Fruit fly (Drosophila melanogaster) whole organism, embryonic: Measurements from ENCODE around the gene Cyp1.

Experiments
- Asciz ChIP-seq: fragments of 200-800 bp; sonication (Bioruptor generic); optimal IDR thresholded peaks from 2 replicates; lab custom pipeline; 2017; ENCODE audit warnings: missing biosample characterization, mild to moderate bottlenecking, missing genetic modification characterization, missing genetic modification reagents
- CG1024 ChIP-seq: fragments of 200-800 bp; sonication (Bioruptor generic); IDR thresholded peaks from 2 replicates; pipeline ENCODE4 v1.3.6; 2022; ENCODE audit warnings: missing biosample characterization, missing genetic modification characterization
- CG10959 ChIP-seq: fragments of 200-800 bp; sonication (Bioruptor generic); IDR thresholded peaks from 2 replicates; pipeline ENCODE4 v1.3.6; 2022; ENCODE audit warnings: missing biosample characterization, missing genetic modification characterization
- CG11398 ChIP-seq: fragments of 200-800 bp; sonication (Bioruptor generic); optimal IDR thresholded peaks from 2 replicates; lab custom pipeline; 2016; ENCODE audit warnings: missing biosample characterization, missing genetic modification characterization
- CG12104 ChIP-seq: fragments of 200-800 bp; sonication (Bioruptor generic); optimal IDR thresholded peaks from 3 replicates; lab custom pipeline; 2016; ENCODE audit warnings: missing biosample characterization, missing genetic modification characterization
- CG13123 ChIP-seq: fragments of 200-800 bp; sonication (Bioruptor generic); optimal IDR thresholded peaks from 2 replicates; lab custom pipeline; 2016; ENCODE audit warnings: missing biosample characterization, missing genetic modification characterization
- CG14667 ChIP-seq: fragments of 200-800 bp; sonication (Bioruptor generic); IDR thresholded peaks from 2 replicates; pipeline ENCODE4 v1.3.6; 2022; ENCODE audit warnings: missing biosample characterization, missing genetic modification characterization
- CG14710 ChIP-seq: fragments of 200-800 bp; sonication (Bioruptor generic); optimal IDR thresholded peaks from 3 replicates; lab custom pipeline; 2019; ENCODE audit warnings: missing biosample characterization, mild to moderate bottlenecking, missing genetic modification characterization, moderate library complexity
- CG17829 ChIP-seq: fragments of 200-800 bp; optimal IDR thresholded peaks from 2 replicates; lab custom pipeline; 2019; ENCODE audit warnings: missing biosample characterization, mild to moderate bottlenecking, missing genetic modification characterization, moderate library complexity
- CG2678 ChIP-seq: fragments of 200-800 bp; sonication (Bioruptor generic); optimal IDR thresholded peaks from 3 replicates; lab custom pipeline; 2019; ENCODE audit warnings: missing biosample characterization, mild to moderate bottlenecking, missing genetic modification characterization, moderate library complexity
- CG2889 ChIP-seq: fragments of 200-800 bp; sonication (Bioruptor generic); IDR thresholded peaks from 3 replicates; pipeline ENCODE4 v1.3.6; 2022; ENCODE audit warnings: missing biosample characterization, missing genetic modification characterization
- CG30431 ChIP-seq: fragments of 200-800 bp; sonication (Bioruptor generic); optimal IDR thresholded peaks from 2 replicates; lab custom pipeline; 2017; ENCODE audit warnings: missing biosample characterization, missing genetic modification characterization
- CG4707 ChIP-seq: fragments of 200-800 bp; sonication (Bioruptor generic); optimal IDR thresholded peaks from 2 replicates; lab custom pipeline; 2018; ENCODE audit warnings: missing biosample characterization, mild to moderate bottlenecking, missing genetic modification characterization, moderate library complexity
- CG4854 ChIP-seq: fragments of 200-800 bp; sonication (Bioruptor generic); optimal IDR thresholded peaks from 2 replicates; lab custom pipeline; 2016; ENCODE audit warnings: missing biosample characterization, missing genetic modification characterization, inconsistent platforms
- CG8281 ChIP-seq: fragments of 200-800 bp; sonication (Bioruptor generic); optimal IDR thresholded peaks from 2 replicates; lab custom pipeline; 2018; ENCODE audit warnings: missing biosample characterization, mild to moderate bottlenecking, missing genetic modification characterization, moderate library complexity
- CG8359 ChIP-seq: fragments of 200-800 bp; sonication (Bioruptor generic); optimal IDR thresholded peaks from 2 replicates; lab custom pipeline; 2017; ENCODE audit warnings: missing biosample characterization, mild to moderate bottlenecking, missing genetic modification characterization, borderline replicate concordance
- CG8924 ChIP-seq: fragments of 200-800 bp; optimal IDR thresholded peaks from 3 replicates; lab custom pipeline; 2019; ENCODE audit warnings: missing biosample characterization, mild to moderate bottlenecking, missing genetic modification characterization, moderate library complexity
- CG9797 ChIP-seq: fragments of 200-800 bp; sonication (Bioruptor generic); optimal IDR thresholded peaks from 3 replicates; lab custom pipeline; 2018; ENCODE audit warnings: missing biosample characterization, mild to moderate bottlenecking, missing genetic modification characterization
- D19A ChIP-seq: fragments of 200-800 bp; optimal IDR thresholded peaks from 3 replicates; lab custom pipeline; 2019; ENCODE audit warnings: missing biosample characterization, mild to moderate bottlenecking, missing genetic modification characterization, moderate library complexity
- Fer3 ChIP-seq: fragments of 200-800 bp; sonication (Bioruptor generic); optimal IDR thresholded peaks from 2 replicates; lab custom pipeline; 2018; ENCODE audit warnings: missing biosample characterization, mild to moderate bottlenecking, missing genetic modification characterization, moderate library complexity
- Hand ChIP-seq: fragments of 200-800 bp; sonication (Bioruptor generic); optimal IDR thresholded peaks from 2 replicates; lab custom pipeline; 2017; ENCODE audit warnings: mild to moderate bottlenecking, missing biosample characterization, missing genetic modification reagents, missing genetic modification characterization
- HmgD ChIP-seq: fragments of 200-800 bp; sonication (Bioruptor generic); optimal IDR thresholded peaks from 3 replicates; lab custom pipeline; 2016; ENCODE audit warnings: missing biosample characterization, missing genetic modification characterization
- Hmr ChIP-seq: fragments of 200-800 bp; sonication (Bioruptor generic); optimal IDR thresholded peaks from 3 replicates; lab custom pipeline; 2017; ENCODE audit warnings: mild to moderate bottlenecking, missing biosample characterization, missing genetic modification reagents, missing genetic modification characterization
- MTF-1 ChIP-seq: fragments of 200-800 bp; sonication (Bioruptor generic); optimal IDR thresholded peaks from 2 replicates; lab custom pipeline; 2018; ENCODE audit warnings: missing biosample characterization, mild to moderate bottlenecking, missing genetic modification characterization, borderline replicate concordance
- Mad ChIP-seq: fragments of 200-800 bp; sonication (Bioruptor generic); optimal IDR thresholded peaks from 2 replicates; lab custom pipeline; 2016; ENCODE audit warnings: missing biosample characterization, missing genetic modification characterization
- NK7.1 ChIP-seq: fragments of 200-800 bp; sonication (Bioruptor generic); optimal IDR thresholded peaks from 3 replicates; lab custom pipeline; 2016; ENCODE audit warnings: missing biosample characterization, missing genetic modification characterization
- Neu2 ChIP-seq: fragments of 200-800 bp; sonication (Bioruptor generic); optimal IDR thresholded peaks from 3 replicates; lab custom pipeline; 2016; ENCODE audit warnings: missing biosample characterization, missing genetic modification characterization, borderline replicate concordance
- Nf-YC ChIP-seq: fragments of 200-800 bp; optimal IDR thresholded peaks from 3 replicates; lab custom pipeline; 2019; ENCODE audit warnings: missing biosample characterization, mild to moderate bottlenecking, missing genetic modification characterization, moderate library complexity
- Side ChIP-seq: fragments of 200-800 bp; sonication (Bioruptor generic); optimal IDR thresholded peaks from 2 replicates; lab custom pipeline; 2016; ENCODE audit warnings: missing biosample characterization, missing genetic modification characterization
- Spps ChIP-seq: fragments of 200-800 bp; sonication (Bioruptor generic); optimal IDR thresholded peaks from 2 replicates; lab custom pipeline; 2018; ENCODE audit warnings: missing biosample characterization, mild to moderate bottlenecking, missing genetic modification characterization
- Usf ChIP-seq: fragments of 200-800 bp; sonication (Bioruptor generic); optimal IDR thresholded peaks from 2 replicates; lab custom pipeline; 2017; ENCODE audit warnings: missing genotype, missing biosample characterization, missing genetic modification characterization
- aop ChIP-seq: fragments of 200-800 bp; sonication (Bioruptor generic); IDR thresholded peaks from 2 replicates; pipeline ENCODE4 v1.3.6; 2022; ENCODE audit warnings: missing biosample characterization, missing genetic modification characterization
- ase ChIP-seq: fragments of 200-800 bp; sonication (Bioruptor generic); IDR thresholded peaks from 3 replicates; pipeline ENCODE4 v1.3.6; 2022; ENCODE audit warnings: missing biosample characterization, missing genetic modification characterization
- ato ChIP-seq: fragments of 200-800 bp; sonication (Bioruptor generic); IDR thresholded peaks from 2 replicates; pipeline ENCODE4 v1.3.6; 2022; ENCODE audit warnings: missing biosample characterization, missing genetic modification characterization; ENCODE audit not compliant: partially characterized antibody
- dmrt99B ChIP-seq: fragments of 200-800 bp; sonication (Bioruptor generic); optimal IDR thresholded peaks from 2 replicates; lab custom pipeline; 2018; ENCODE audit warnings: missing biosample characterization, mild to moderate bottlenecking, missing genetic modification characterization, moderate library complexity
- emc ChIP-seq: fragments of 200-800 bp; sonication (Bioruptor generic); optimal IDR thresholded peaks from 2 replicates; lab custom pipeline; 2016; ENCODE audit warnings: missing biosample characterization, missing genetic modification characterization
- fd3F ChIP-seq: fragments of 200-800 bp; sonication (Bioruptor generic); optimal IDR thresholded peaks from 2 replicates; lab custom pipeline; 2018; ENCODE audit warnings: missing biosample characterization, mild to moderate bottlenecking, missing genetic modification characterization, moderate library complexity
- fd96Cb ChIP-seq: fragments of 200-800 bp; sonication (Bioruptor generic); optimal IDR thresholded peaks from 2 replicates; lab custom pipeline; 2018; ENCODE audit warnings: missing biosample characterization, mild to moderate bottlenecking, missing genetic modification characterization, moderate library complexity
- klu ChIP-seq: fragments of 200-800 bp; sonication (Bioruptor generic); IDR thresholded peaks from 2 replicates; pipeline ENCODE4 v1.3.6; 2022; ENCODE audit warnings: missing biosample characterization, missing genetic modification characterization
- lab ChIP-seq: fragments of 200-800 bp; sonication (Bioruptor generic); optimal IDR thresholded peaks from 3 replicates; lab custom pipeline; 2017; ENCODE audit warnings: missing biosample characterization, missing genetic modification characterization, mild to moderate bottlenecking, moderate library complexity, missing genetic modification reagents
- nau ChIP-seq: fragments of 200-800 bp; sonication (Bioruptor generic); optimal IDR thresholded peaks from 3 replicates; lab custom pipeline; 2017; ENCODE audit warnings: missing biosample characterization, mild to moderate bottlenecking, missing genetic modification characterization, missing genetic modification reagents
- odd ChIP-seq: fragments of 200-800 bp; sonication (Bioruptor generic); optimal IDR thresholded peaks from 2 replicates; lab custom pipeline; 2017; ENCODE audit warnings: missing biosample characterization, mild to moderate bottlenecking, missing genetic modification characterization
- org-1 ChIP-seq: fragments of 200-800 bp; sonication (Bioruptor generic); optimal IDR thresholded peaks from 2 replicates; lab custom pipeline; 2017; ENCODE audit warnings: missing biosample characterization, missing genetic modification characterization
- pfk ChIP-seq: fragments of 200-800 bp; sonication (Bioruptor generic); optimal IDR thresholded peaks from 2 replicates; lab custom pipeline; 2018; ENCODE audit warnings: missing biosample characterization, mild to moderate bottlenecking, missing genetic modification characterization, moderate library complexity
- pho ChIP-seq: fragments of 200-800 bp; sonication (Bioruptor generic); optimal IDR thresholded peaks from 2 replicates; lab custom pipeline; 2016; ENCODE audit warnings: missing biosample characterization, missing genetic modification characterization
- row ChIP-seq: fragments of 200-800 bp; sonication (Bioruptor generic); IDR thresholded peaks from 3 replicates; pipeline ENCODE4 v1.3.6; 2022; ENCODE audit warnings: missing biosample characterization, missing genetic modification characterization
- sisA ChIP-seq: fragments of 200-800 bp; sonication (Bioruptor generic); IDR thresholded peaks from 2 replicates; pipeline ENCODE4 v1.3.6; 2022; ENCODE audit warnings: missing biosample characterization, missing genetic modification characterization
- slou ChIP-seq: fragments of 200-800 bp; sonication (Bioruptor generic); optimal IDR thresholded peaks from 3 replicates; lab custom pipeline; 2016; ENCODE audit warnings: missing biosample characterization, missing genetic modification characterization
- unc-4 ChIP-seq: fragments of 200-800 bp; sonication (Bioruptor generic); IDR thresholded peaks from 2 replicates; pipeline ENCODE4 v1.3.6; 2022; ENCODE audit warnings: missing biosample characterization, missing genetic modification characterization; ENCODE audit not compliant: partially characterized antibody
- zfh2 ChIP-seq: fragments of 200-800 bp; sonication (Bioruptor generic); optimal IDR thresholded peaks from 2 replicates; lab custom pipeline; 2016; ENCODE audit warnings: missing biosample characterization, missing genetic modification characterization

The Cyp1 gene

dm6 chrX:16286083-16286666, 34.0 kb downstream of the Cyp1 start, which contains the start of gene UQCR-14 (continued):
- TF ChIP-seq slou (GFP tag; lab: Kevin White, UChicago), result peak; percentile 5
- TF ChIP-seq Spps (tag; lab: Kevin White, UChicago), result no peak
- peak; percentile 38 for TF ChIP-seq CG4854 (GFP tag; lab: Kevin White, UChicago)
- TF ChIP-seq CG14710 (tag; lab: Kevin White, UChicago), result peak; percentile 89
- TF ChIP-seq fd96Cb (tag; lab: Kevin White, UChicago), result no peak
- TF ChIP-seq CG1024 (GFP tag; lab: Robert Waterston, UW), result no peak
- no peak for TF ChIP-seq Usf (GFP tag; lab: Kevin White, UChicago)
- no peak for TF ChIP-seq dmrt99B (tag; lab: Kevin White, UChicago)
- TF ChIP-seq org-1, result no peak
- TF ChIP-seq D19A (tag; lab: Kevin White, UChicago), result peak; percentile 12
- TF ChIP-seq row (GFP tag; lab: Robert Waterston, UW), result peak; percentile 74
- TF ChIP-seq CG8924 (tag; lab: Kevin White, UChicago), result peak; percentile 33
- no peak for TF ChIP-seq lab (GFP tag; lab: Kevin White, UChicago)
- TF ChIP-seq CG14667 (GFP tag; lab: Robert Waterston, UW), result no peak
- peak; percentile 44 for TF ChIP-seq Nf-YC (tag; lab: Kevin White, UChicago)
- TF ChIP-seq fd3F (GFP tag; lab: Kevin White, UChicago), result no peak
- TF ChIP-seq aop (GFP tag; lab: Robert Waterston, UW), result no peak
- no peak for TF ChIP-seq CG13123 (GFP tag; lab: Kevin White, UChicago)
- no peak for TF ChIP-seq CG10959 (GFP tag; lab: Robert Waterston, UW)
- no peak for TF ChIP-seq Neu2 (GFP tag; lab: Kevin White, UChicago)
- TF ChIP-seq Asciz (GFP tag; lab: Kevin White, UChicago), result no peak
- TF ChIP-seq CG8281, result no peak
- peak; percentile 65 for TF ChIP-seq pfk
- no peak for TF ChIP-seq CG12104 (GFP tag; lab: Kevin White, UChicago)
- TF ChIP-seq NK7.1 (GFP tag; lab: Kevin White, UChicago), result no peak
- no peak for TF ChIP-seq Mad
- TF ChIP-seq CG2889, result no peak
- no peak for TF ChIP-seq CG8359 (GFP tag; lab: Kevin White, UChicago)
- TF ChIP-seq CG4707 (GFP tag; lab: Kevin White, UChicago), result no peak
- TF ChIP-seq Hmr (GFP tag; lab: Kevin White, UChicago), result peak; percentile 64
- TF ChIP-seq emc (GFP tag; lab: Kevin White, UChicago), result no peak
- peak; percentile 61 for TF ChIP-seq CG17829 (tag; lab: Kevin White, UChicago)
- peak; percentile 98 for TF ChIP-seq unc-4 (GFP tag; lab: Robert Waterston, UW)
- no peak for TF ChIP-seq HmgD (GFP tag; lab: Kevin White, UChicago)
- no peak for TF ChIP-seq MTF-1 (GFP tag; lab: Kevin White, UChicago)
- TF ChIP-seq pho (GFP tag; lab: Kevin White, UChicago), result peak; percentile 8
- no peak for TF ChIP-seq klu
- TF ChIP-seq Side (GFP tag; lab: Kevin White, UChicago), result no peak
- no peak for TF ChIP-seq CG2678 (tag; lab: Kevin White, UChicago)
- TF ChIP-seq CG11398 (GFP tag; lab: Kevin White, UChicago), result no peak
- TF ChIP-seq sisA (GFP tag; lab: Robert Waterston, UW), result no peak
- TF ChIP-seq zfh2 (GFP tag; lab: Kevin White, UChicago), result peak; percentile 4
- TF ChIP-seq odd, result no peak
- TF ChIP-seq ase (GFP tag; lab: Robert Waterston, UW), result 0 out of 3 replicates have a peak, but pooled peaks have one; percentile 27
- no peak for TF ChIP-seq nau (GFP tag; lab: Kevin White, UChicago)
- TF ChIP-seq CG9797 (GFP tag; lab: Kevin White, UChicago), result peak; percentile 71
- peak; percentile 24 for TF ChIP-seq Fer3 (tag; lab: Kevin White, UChicago)
- no peak for TF ChIP-seq CG30431 (GFP tag; lab: Kevin White, UChicago)
- TF ChIP-seq ato, result peak; percentile 96
- TF ChIP-seq Hand (GFP tag; lab: Kevin White, UChicago), result no peak
